In the genomic region with DNA sequence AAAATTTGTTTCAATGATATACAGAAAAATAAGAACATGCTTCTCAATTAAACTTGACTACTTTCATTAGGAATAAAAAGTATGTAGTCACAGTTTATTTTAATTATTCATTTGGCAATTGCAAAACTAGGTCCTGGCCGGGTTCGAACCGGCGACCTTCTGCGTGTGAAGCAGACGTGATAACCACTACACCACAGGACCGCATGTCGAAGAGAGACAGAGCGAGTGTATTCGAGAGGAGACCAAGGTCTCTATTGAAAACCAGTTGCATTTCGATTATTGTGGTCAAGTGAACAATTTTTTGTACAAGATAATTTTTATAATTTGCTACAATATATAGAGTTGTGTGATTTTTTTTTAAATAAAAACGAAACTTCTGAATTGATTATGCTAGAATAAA, we compare ENCODE assay signal across 5 worm cellular contexts.
A peak's percentile ranks its signal among the peaks of the same experiment; 100 is the strongest.
TF ChIP-seq lines count a peak whose summit lies in the region.

No protein-coding gene starts in this region.

TF ChIP-seq in whole organism, L1 larva, 84 proteins besides CTCF, POLR2A, EP300 and RAD21 (continues in another document):
- TF ChIP-seq snpc-4 (tag; optimal IDR thresholded peaks at IDR 0.05; lab: Kevin White, UChicago) (peak; percentile 15), ceh-88 (GFP tag; IDR thresholded peaks at IDR 0.05; lab: Robert Waterston, UW) (peak; percentile 56; the same call in 1 of the 2 replicates), grh-1 (GFP tag; IDR thresholded peaks at IDR 0.05; lab: Robert Waterston, UW) (peak; percentile 66), aly-2 (tag; optimal IDR thresholded peaks at IDR 0.05; lab: Kevin White, UChicago) (peak; percentile 17), unc-30 (tag; optimal IDR thresholded peaks at IDR 0.05; lab: Kevin White, UChicago) (no peak), nhr-90 (tag; optimal IDR thresholded peaks at IDR 0.05; lab: Kevin White, UChicago; ENCODE audit: poor library complexity) (peak; percentile 78), nhr-47 (tag; optimal IDR thresholded peaks at IDR 0.05; lab: Kevin White, UChicago) (peak; percentile 80), pax-3 (tag; optimal IDR thresholded peaks at IDR 0.05; lab: Kevin White, UChicago) (peak; percentile 26), dpl-1 (GFP tag; optimal IDR thresholded peaks at IDR 0.05; lab: Kevin White, UChicago) (peak in 2 of 3 experiments; percentile 7 to 21), snu-23 (GFP tag; optimal IDR thresholded peaks at IDR 0.05; lab: Kevin White, UChicago) (peak; percentile 87), nhr-19 (GFP tag; conservative IDR thresholded peaks at IDR 0.05; lab: Robert Waterston, UW) (peak; percentile 67), lir-3 (tag; optimal IDR thresholded peaks at IDR 0.05; lab: Kevin White, UChicago; ENCODE audit: poor library complexity) (peak; percentile 63), C16A3.4 (tag; optimal IDR thresholded peaks at IDR 0.05; lab: Kevin White, UChicago) (peak; percentile 71), nhr-77 (tag; optimal IDR thresholded peaks at IDR 0.05; lab: Kevin White, UChicago) (peak; percentile 61), zag-1 (tag; optimal IDR thresholded peaks at IDR 0.05; lab: Kevin White, UChicago) (no peak), unc-62 (GFP tag; optimal IDR thresholded peaks at IDR 0.05; lab: Kevin White, UChicago) (no peak)

TF ChIP-seq in whole organism, L3 larva, 47 proteins besides CTCF, POLR2A, EP300 and RAD21 (continues in another document):
- TF ChIP-seq aly-2 (tag; optimal IDR thresholded peaks at IDR 0.05; lab: Kevin White, UChicago) (no peak), hmg-11 (tag; optimal IDR thresholded peaks at IDR 0.05; lab: Kevin White, UChicago) (peak; percentile 84), elt-1 (tag; optimal IDR thresholded peaks at IDR 0.05; lab: Kevin White, UChicago) (no peak), fkh-2 (tag; optimal IDR thresholded peaks at IDR 0.05; lab: Kevin White, UChicago) (no peak), lsy-12 (tag; optimal IDR thresholded peaks at IDR 0.05; lab: Kevin White, UChicago) (peak; percentile 59), nhr-76 (tag; optimal IDR thresholded peaks at IDR 0.05; lab: Kevin White, UChicago) (no peak), lin-39 (tag; optimal IDR thresholded peaks at IDR 0.05; lab: Kevin White, UChicago) (peak; percentile 80), ceh-16 (tag; optimal IDR thresholded peaks at IDR 0.05; lab: Kevin White, UChicago) (no peak), ztf-4 (tag; optimal IDR thresholded peaks at IDR 0.05; lab: Kevin White, UChicago) (peak; percentile 38), nfya-1 (tag; optimal IDR thresholded peaks at IDR 0.05; lab: Kevin White, UChicago; ENCODE audit: insufficient read depth) (peak; percentile 56), skn-1 (tag; optimal IDR thresholded peaks at IDR 0.05; lab: Kevin White, UChicago) (peak; percentile 40), mdl-1 (tag; optimal IDR thresholded peaks at IDR 0.05; lab: Kevin White, UChicago) (no peak), lin-15B (tag; optimal IDR thresholded peaks at IDR 0.05; lab: Kevin White, UChicago) (no peak), elt-2 (tag; optimal IDR thresholded peaks at IDR 0.05; lab: Kevin White, UChicago) (peak; percentile 38), tbx-2 (tag; optimal IDR thresholded peaks at IDR 0.05; lab: Kevin White, UChicago) (peak; percentile 73), nhr-43 (tag; optimal IDR thresholded peaks at IDR 0.05; lab: Kevin White, UChicago; ENCODE audit: poor library complexity, severe bottlenecking) (peak; percentile 79), nhr-23 (tag; optimal IDR thresholded peaks at IDR 0.05; lab: Kevin White, UChicago) (peak; percentile 47), ceh-82 (tag; optimal IDR thresholded peaks at IDR 0.05; lab: Kevin White, UChicago) (no peak)

TF ChIP-seq in whole organism, early embryonic, 17 proteins besides CTCF, POLR2A, EP300 and RAD21:
- TF ChIP-seq flt-1 (GFP tag; IDR thresholded peaks at IDR 0.05; lab: Robert Waterston, UW): peak; percentile 79
- TF ChIP-seq hmg-4 (GFP tag; optimal IDR thresholded peaks at IDR 0.05; lab: Kevin White, UChicago): peak; percentile 83
- TF ChIP-seq tra-4 (tag; optimal IDR thresholded peaks at IDR 0.05; lab: Kevin White, UChicago): peak; percentile 53
- peak; percentile 50 for TF ChIP-seq aly-1 (tag; optimal IDR thresholded peaks at IDR 0.05; lab: Kevin White, UChicago)
- TF ChIP-seq ama-1 (optimal IDR thresholded peaks at IDR 0.05; lab: Kevin White, UChicago): no peak
- TF ChIP-seq sea-1 (GFP tag; conservative IDR thresholded peaks at IDR 0.05; lab: Robert Waterston, UW): peak; percentile 83
- no peak for TF ChIP-seq ets-7 (tag; optimal IDR thresholded peaks at IDR 0.05; lab: Kevin White, UChicago)
- peak; percentile 78 for TF ChIP-seq tbx-37 (GFP tag; conservative IDR thresholded peaks at IDR 0.05; lab: Robert Waterston, UW)
- TF ChIP-seq F13C5.2 (tag; optimal IDR thresholded peaks at IDR 0.05; lab: Kevin White, UChicago): peak; percentile 87
- peak; percentile 81 for TF ChIP-seq tbx-11 (GFP tag; IDR thresholded peaks at IDR 0.05; lab: Robert Waterston, UW)
- TF ChIP-seq hmbx-1 (tag; optimal IDR thresholded peaks at IDR 0.05; lab: Kevin White, UChicago): peak; percentile 35
- TF ChIP-seq ceh-36 (tag; optimal IDR thresholded peaks at IDR 0.05; lab: Kevin White, UChicago): peak; percentile 43
- TF ChIP-seq ceh-13 (GFP tag; optimal IDR thresholded peaks at IDR 0.05; lab: Kevin White, UChicago): peak; percentile 71
- peak; percentile 59 for TF ChIP-seq hnd-1 (tag; optimal IDR thresholded peaks at IDR 0.05; lab: Kevin White, UChicago)
- TF ChIP-seq pes-1 (GFP tag; IDR thresholded peaks at IDR 0.05; lab: Robert Waterston, UW): peak; percentile 89
- peak; percentile 69 for TF ChIP-seq B0310.2 (tag; optimal IDR thresholded peaks at IDR 0.05; lab: Kevin White, UChicago)
- TF ChIP-seq scrt-1 (GFP tag; IDR thresholded peaks at IDR 0.05; lab: Robert Waterston, UW): peak; percentile 82

TF ChIP-seq in whole organism, midembryonic, 9 proteins besides CTCF, POLR2A, EP300 and RAD21:
- TF ChIP-seq tab-1 (GFP tag; IDR thresholded peaks at IDR 0.05; lab: Robert Waterston, UW): peak; percentile 85
- peak; percentile 66; the same call in 1 of the 2 replicates for TF ChIP-seq klf-2 (GFP tag; conservative IDR thresholded peaks at IDR 0.05; lab: Robert Waterston, UW)
- peak; percentile 76 for TF ChIP-seq ztf-29 (GFP tag; IDR thresholded peaks at IDR 0.05; lab: Robert Waterston, UW)
- TF ChIP-seq ref-1 (GFP tag; conservative IDR thresholded peaks at IDR 0.05; lab: Robert Waterston, UW): peak; percentile 74
- peak; percentile 80 for TF ChIP-seq cog-1 (tag; optimal IDR thresholded peaks at IDR 0.05; lab: Kevin White, UChicago)
- TF ChIP-seq med-1 (GFP tag; optimal IDR thresholded peaks at IDR 0.05; lab: Kevin White, UChicago; ENCODE audit: insufficient read depth): peak; percentile 38
- peak; percentile 91 for TF ChIP-seq flt-1 (GFP tag; IDR thresholded peaks at IDR 0.05; lab: Robert Waterston, UW)
- TF ChIP-seq T22C8.4 (GFP tag; IDR thresholded peaks at IDR 0.05; lab: Robert Waterston, UW): peak; percentile 70
- peak; percentile 88 for TF ChIP-seq ztf-23 (GFP tag; IDR thresholded peaks at IDR 0.05; lab: Robert Waterston, UW)

TF ChIP-seq in whole organism, young adult, 124 proteins besides CTCF, POLR2A, EP300 and RAD21 (continues in another document):
- TF ChIP-seq snpc-1.3 (tag; optimal IDR thresholded peaks at IDR 0.05; lab: Kevin White, UChicago; ENCODE audit: insufficient read depth) (peak; percentile 76), gei-17 (GFP tag; optimal IDR thresholded peaks at IDR 0.05; lab: Kevin White, UChicago) (peak; percentile 48), F23B12.7 (tag; optimal IDR thresholded peaks at IDR 0.05; lab: Kevin White, UChicago; ENCODE audit: insufficient read depth) (peak; percentile 71), Y53G8AR.9 (GFP tag; conservative IDR thresholded peaks at IDR 0.05; lab: Robert Waterston, UW) (0 out of 2 replicates have a peak, but pooled peaks have one; percentile 19), bed-1 (GFP tag; IDR thresholded peaks at IDR 0.05; lab: Robert Waterston, UW) (no peak), unc-62 (GFP tag; optimal IDR thresholded peaks at IDR 0.05; lab: Kevin White, UChicago) (no peak), egl-44 (GFP tag; IDR thresholded peaks at IDR 0.05; lab: Robert Waterston, UW) (peak; percentile 67), F55B11.4 (tag; optimal IDR thresholded peaks at IDR 0.05; lab: Kevin White, UChicago; ENCODE audit: borderline replicate concordance, insufficient read depth) (no peak), B0019.2 (GFP tag; conservative IDR thresholded peaks at IDR 0.05; lab: Robert Waterston, UW) (no peak), mel-28 (tag; optimal IDR thresholded peaks at IDR 0.05; lab: Kevin White, UChicago; ENCODE audit: borderline replicate concordance) (peak; percentile 8), xnd-1 (tag; optimal IDR thresholded peaks at IDR 0.05; lab: Kevin White, UChicago) (no peak), lag-1 (GFP tag; IDR thresholded peaks at IDR 0.05; lab: Robert Waterston, UW) (no peak), madf-3 (GFP tag; IDR thresholded peaks at IDR 0.05; lab: Robert Waterston, UW) (no peak), ztf-6 (GFP tag; IDR thresholded peaks at IDR 0.05; lab: Robert Waterston, UW) (no peak), rec-8 (tag; optimal IDR thresholded peaks at IDR 0.05; lab: Kevin White, UChicago) (peak; percentile 57 to 69), ztf-25 (GFP tag; IDR thresholded peaks at IDR 0.05; lab: Robert Waterston, UW) (peak; percentile 90), T26A5.8 (tag; optimal IDR thresholded peaks at IDR 0.05; lab: Kevin White, UChicago) (peak; percentile 74), bed-2 (GFP tag; IDR thresholded peaks at IDR 0.05; lab: Robert Waterston, UW) (peak; percentile 53; the same call in 1 of the 2 replicates), ceh-58 (GFP tag; IDR thresholded peaks at IDR 0.05; lab: Robert Waterston, UW) (no peak), ceh-100 (GFP tag; IDR thresholded peaks at IDR 0.05; lab: Robert Waterston, UW) (no peak), Y95B8A.8 (GFP tag; IDR thresholded peaks at IDR 0.05; lab: Robert Waterston, UW) (0 out of 2 replicates have a peak, but pooled peaks have one; percentile 23), aptf-3 (GFP tag; IDR thresholded peaks at IDR 0.05; lab: Robert Waterston, UW) (no peak), ama-1 (optimal IDR thresholded peaks at IDR 0.05; lab: Kevin White, UChicago) (no peak), ama-1 (GFP tag; optimal IDR thresholded peaks at IDR 0.05; lab: Kevin White, UChicago) (peak; percentile 14 to 90), lir-1 (GFP tag; conservative IDR thresholded peaks at IDR 0.05; lab: Robert Waterston, UW) (no peak; the same call in 1 of the 2 replicates), let-607 (tag; optimal IDR thresholded peaks at IDR 0.05; lab: Kevin White, UChicago) (peak in 1 of 2 experiments; percentile 67), C17E4.6 (GFP tag; IDR thresholded peaks at IDR 0.05; lab: Robert Waterston, UW) (no peak), hmg-20 (GFP tag; IDR thresholded peaks at IDR 0.05; lab: Robert Waterston, UW) (peak; percentile 77; the same call in 1 of the 2 replicates), nhr-120 (GFP tag; IDR thresholded peaks at IDR 0.05; lab: Robert Waterston, UW) (no peak), dox-1 (GFP tag; IDR thresholded peaks at IDR 0.05; lab: Robert Waterston, UW) (peak; percentile 73), F57C9.4 (tag; optimal IDR thresholded peaks at IDR 0.05; lab: Kevin White, UChicago) (no peak)

Comparison
In these comparisons a context has a peak if more than half of its experiments do, and no peak if none do; other contexts are left out.
1. Of the 8 proteins assayed by ChIP-seq in both whole organism, young adult and whole organism, L1 larva: peak only in whole organism, young adult: ama-1; only in whole organism, L1 larva: dpl-1; in both: efl-1, nhr-90, snpc-4 and unc-130; in neither: 1; mixed calls (peak in some experiments, not most) for 1.